Worm (Caenorhabditis elegans): ENCODE measurements around the gene asg-2.

The asg-2 gene

ce11 chrX:6801546-6801945, 39.5 kb upstream of the asg-2 start:
- TF ChIP-seq ztf-4 (tag; optimal IDR thresholded peaks at IDR 0.05) (no peak), sup-37 (GFP tag; optimal IDR thresholded peaks at IDR 0.05) (no peak), xbp-1 (tag; optimal IDR thresholded peaks at IDR 0.05) (no peak), pag-3 (tag; optimal IDR thresholded peaks at IDR 0.05; ENCODE audit: borderline replicate concordance, insufficient read depth) (no peak), unc-98 (GFP tag; IDR thresholded peaks at IDR 0.05) (no peak), mab-9 (GFP tag; IDR thresholded peaks at IDR 0.05) (no peak)

ce11 chrX:6804405-6804804, 36.7 kb upstream of the asg-2 start:
- TF ChIP-seq nhr-20 (tag; optimal IDR thresholded peaks at IDR 0.05) (peak; percentile 37), mep-1 (tag; optimal IDR thresholded peaks at IDR 0.05) (peak; percentile 6), fkh-8 (tag; optimal IDR thresholded peaks at IDR 0.05) (peak; percentile 71), pax-3 (tag; optimal IDR thresholded peaks at IDR 0.05) (peak; percentile 4), egl-13 (tag; optimal IDR thresholded peaks at IDR 0.05) (peak; percentile 12), C34B4.2 (tag; optimal IDR thresholded peaks at IDR 0.05) (no peak), nhr-47 (tag; optimal IDR thresholded peaks at IDR 0.05) (peak; percentile 51), hlh-17 (GFP tag; optimal IDR thresholded peaks at IDR 0.05; ENCODE audit: borderline replicate concordance) (no peak), efl-1 (optimal IDR thresholded peaks at IDR 0.05) (no peak), efl-1 (GFP tag; optimal IDR thresholded peaks at IDR 0.05 in 1 of 2) (peak in 1 of 2 experiments; percentile 91), lin-35 (GFP tag; optimal IDR thresholded peaks at IDR 0.05) (peak in 1 of 2 experiments; percentile 25), sox-4 (tag; optimal IDR thresholded peaks at IDR 0.05) (peak; percentile 7)

ce11 chrX:6804857-6805256, 36.2 kb upstream of the asg-2 start:
- no peak for TF ChIP-seq pag-3 (tag; optimal IDR thresholded peaks at IDR 0.05; ENCODE audit: borderline replicate concordance, insufficient read depth)
- TF ChIP-seq hlh-4 (tag; optimal IDR thresholded peaks at IDR 0.05), result no peak
- no peak for TF ChIP-seq ces-1 (GFP tag; optimal IDR thresholded peaks at IDR 0.05)
- TF ChIP-seq sptf-1 (tag; optimal IDR thresholded peaks at IDR 0.05), result no peak
- no peak for TF ChIP-seq F16B12.6 (tag; optimal IDR thresholded peaks at IDR 0.05)
- no peak for TF ChIP-seq fkh-8 (tag; optimal IDR thresholded peaks at IDR 0.05)
- peak; percentile 73 for TF ChIP-seq snu-23 (GFP tag; optimal IDR thresholded peaks at IDR 0.05)
- TF ChIP-seq snpc-4 (tag; optimal IDR thresholded peaks at IDR 0.05), result no peak
- peak; percentile 12 for TF ChIP-seq lin-15B (tag; optimal IDR thresholded peaks at IDR 0.05)
- no peak for TF ChIP-seq fkh-4 (tag; optimal IDR thresholded peaks at IDR 0.05; ENCODE audit: borderline replicate concordance)
- TF ChIP-seq nhr-19 (GFP tag; conservative IDR thresholded peaks at IDR 0.05), result peak; percentile 59
- TF ChIP-seq aly-2 (tag; optimal IDR thresholded peaks at IDR 0.05), result no peak
- TF ChIP-seq efl-3 (GFP tag; optimal IDR thresholded peaks at IDR 0.05), result no peak
- peak in 1 of 2 experiments; percentile 71 for TF ChIP-seq mdl-1 (tag; optimal IDR thresholded peaks at IDR 0.05)
- peak in 1 of 6 experiments; percentile 23 for TF ChIP-seq elt-3 (tag; optimal IDR thresholded peaks at IDR 0.05)
- TF ChIP-seq alr-1 (tag; optimal IDR thresholded peaks at IDR 0.05; ENCODE audit: borderline replicate concordance), result no peak
- peak; percentile 57 for TF ChIP-seq blmp-1 (tag; optimal IDR thresholded peaks at IDR 0.05)
- no peak for TF ChIP-seq zip-4 (GFP tag; optimal IDR thresholded peaks at IDR 0.05)
- no peak for TF ChIP-seq ama-1 (optimal IDR thresholded peaks at IDR 0.05)
- TF ChIP-seq ceh-82 (tag; optimal IDR thresholded peaks at IDR 0.05), result peak; percentile 6 to 48 (median 28)
- no peak for TF ChIP-seq ceh-8 (GFP tag; optimal IDR thresholded peaks at IDR 0.05)
- TF ChIP-seq vab-15 (tag; optimal IDR thresholded peaks at IDR 0.05), result no peak
- peak; percentile 18 for TF ChIP-seq jun-1 (tag; optimal IDR thresholded peaks at IDR 0.05)
- no peak for TF ChIP-seq pax-3 (tag; optimal IDR thresholded peaks at IDR 0.05)
- peak; percentile 75 for TF ChIP-seq nhr-85 (tag)
- no peak for TF ChIP-seq nhr-12 (tag; optimal IDR thresholded peaks at IDR 0.05)
- peak; percentile 15 for TF ChIP-seq nhr-11 (tag; optimal IDR thresholded peaks at IDR 0.05)
- TF ChIP-seq unc-62 (GFP tag; optimal IDR thresholded peaks at IDR 0.05), result no peak
- no peak for TF ChIP-seq hpl-2 (GFP tag; optimal IDR thresholded peaks at IDR 0.05)
- no peak for TF ChIP-seq mab-9 (GFP tag; IDR thresholded peaks at IDR 0.05)
- no peak for TF ChIP-seq pqm-1 (tag; optimal IDR thresholded peaks at IDR 0.05)
- no peak for TF ChIP-seq nhr-84 (tag; optimal IDR thresholded peaks at IDR 0.05)
- TF ChIP-seq nhr-237 (tag; optimal IDR thresholded peaks at IDR 0.05), result no peak
- no peak for TF ChIP-seq sox-4 (tag; optimal IDR thresholded peaks at IDR 0.05)
- no peak for TF ChIP-seq Y116A8C.19 (tag; optimal IDR thresholded peaks at IDR 0.05; ENCODE audit: borderline replicate concordance)
- TF ChIP-seq swsn-7 (tag; optimal IDR thresholded peaks at IDR 0.05), result peak; percentile 54
- TF ChIP-seq nhr-28 (tag; optimal IDR thresholded peaks at IDR 0.05), result no peak
